Fruit fly (Drosophila melanogaster) whole organism, embryonic: ENCODE results near the gene CG7276.

ENCODE experiments used
- ATbp ChIP-seq: fragments of 200-800 bp; sonication (Bioruptor generic); optimal IDR thresholded peaks from 2 replicates; lab custom pipeline; 2017; ENCODE audit warnings: missing biosample characterization, mild to moderate bottlenecking, missing genetic modification characterization, missing genetic modification reagents
- Bgb ChIP-seq: fragments of 200-800 bp; sonication (Bioruptor generic); IDR thresholded peaks from 2 replicates; pipeline ENCODE4 v1.3.6; 2022; ENCODE audit warnings: missing biosample characterization, missing genetic modification characterization; ENCODE audit not compliant: partially characterized antibody
- CG10209 ChIP-seq: fragments of 200-800 bp; sonication (Bioruptor generic); optimal IDR thresholded peaks from 3 replicates; lab custom pipeline; 2017; ENCODE audit warnings: missing biosample characterization, mild to moderate bottlenecking, missing genetic modification characterization, missing genetic modification reagents
- CG10274 ChIP-seq: fragments of 200-800 bp; sonication (Bioruptor generic); optimal IDR thresholded peaks from 3 replicates; lab custom pipeline; 2017; ENCODE audit warnings: missing biosample characterization, mild to moderate bottlenecking, missing genetic modification characterization
- CG12391 ChIP-seq: fragments of 200-800 bp; sonication (Bioruptor generic); optimal IDR thresholded peaks from 3 replicates; lab custom pipeline; 2018; ENCODE audit warnings: missing biosample characterization, mild to moderate bottlenecking, missing genetic modification characterization, moderate library complexity
- CG13123 ChIP-seq: fragments of 200-800 bp; sonication (Bioruptor generic); optimal IDR thresholded peaks from 2 replicates; lab custom pipeline; 2016; ENCODE audit warnings: missing biosample characterization, missing genetic modification characterization
- CG15011 ChIP-seq: fragments of 200-800 bp; sonication (Bioruptor generic); optimal IDR thresholded peaks from 3 replicates; lab custom pipeline; 2018; ENCODE audit warnings: missing biosample characterization, mild to moderate bottlenecking, missing genetic modification characterization
- CG16813 ChIP-seq: fragments of 200-800 bp; sonication (Bioruptor generic); IDR thresholded peaks from 3 replicates; pipeline ENCODE4 v1.3.6; 2022; ENCODE audit warnings: missing biosample characterization, missing genetic modification characterization; ENCODE audit not compliant: partially characterized antibody
- CG17568 ChIP-seq: fragments of 200-800 bp; sonication (Bioruptor generic); optimal IDR thresholded peaks from 2 replicates; lab custom pipeline; 2018; ENCODE audit warnings: missing biosample characterization, mild to moderate bottlenecking, missing genetic modification characterization, moderate library complexity
- CG17912 ChIP-seq: fragments of 200-800 bp; sonication (Bioruptor generic); optimal IDR thresholded peaks from 2 replicates; lab custom pipeline; 2018; ENCODE audit warnings: missing biosample characterization, mild to moderate bottlenecking, missing genetic modification characterization
- CG32532 ChIP-seq: fragments of 200-800 bp; sonication (Bioruptor generic); IDR thresholded peaks from 2 replicates; pipeline ENCODE4 v1.3.6; 2022; ENCODE audit warnings: missing biosample characterization, missing genetic modification characterization
- CG4404 ChIP-seq: fragments of 200-800 bp; sonication (Bioruptor generic); IDR thresholded peaks from 2 replicates; pipeline ENCODE4 v1.3.6; 2022; ENCODE audit warnings: missing biosample characterization, missing genetic modification characterization
- CG8290 ChIP-seq, 3 experiments: fragments of 200-800 bp; sonication (Bioruptor generic); optimal IDR thresholded peaks; 2 replicates each; lab custom pipeline; 2016 to 2019; ENCODE audit warnings: missing biosample characterization in 3 of 3, missing genetic modification characterization in 3 of 3, mild to moderate bottlenecking in 2 of 3, moderate library complexity in 1 of 3
- CrebB ChIP-seq: fragments of 200-800 bp; sonication (Bioruptor generic); optimal IDR thresholded peaks from 3 replicates; lab custom pipeline; 2018; ENCODE audit warnings: missing biosample characterization, mild to moderate bottlenecking, missing genetic modification characterization
- D19B ChIP-seq: fragments of 200-800 bp; sonication (Bioruptor generic); optimal IDR thresholded peaks from 2 replicates; lab custom pipeline; 2017; ENCODE audit warnings: missing biosample characterization, mild to moderate bottlenecking, missing genetic modification characterization
- Dip3 ChIP-seq: fragments of 200-800 bp; sonication (Bioruptor generic); optimal IDR thresholded peaks from 3 replicates; lab custom pipeline; 2016; ENCODE audit warnings: missing biosample characterization, missing genetic modification characterization
- E2f2 ChIP-seq: fragments of 200-800 bp; sonication (Bioruptor generic); IDR thresholded peaks from 2 replicates; pipeline ENCODE4 v1.3.6; 2022; ENCODE audit warnings: missing biosample characterization, missing genetic modification characterization
- Fer1 ChIP-seq: fragments of 200-800 bp; sonication (Bioruptor generic); optimal IDR thresholded peaks from 2 replicates; lab custom pipeline; 2017; ENCODE audit warnings: missing biosample characterization, mild to moderate bottlenecking, missing genetic modification characterization
- Hr3 ChIP-seq: fragments of 200-800 bp; sonication (Bioruptor generic); optimal IDR thresholded peaks from 3 replicates; lab custom pipeline; 2016; ENCODE audit warnings: missing biosample characterization, missing genetic modification characterization
- Med ChIP-seq: fragments of 200-800 bp; sonication (Bioruptor generic); peaks from one replicate; lab custom pipeline; 2016; ENCODE audit warnings: missing biosample characterization, missing genetic modification characterization, mild to moderate bottlenecking, inconsistent platforms, moderate library complexity
- Neu2 ChIP-seq: fragments of 200-800 bp; sonication (Bioruptor generic); optimal IDR thresholded peaks from 3 replicates; lab custom pipeline; 2016; ENCODE audit warnings: missing biosample characterization, missing genetic modification characterization, borderline replicate concordance
- Ravus ChIP-seq: fragments of 200-800 bp; sonication (Bioruptor generic); IDR thresholded peaks from 2 replicates; pipeline ENCODE4 v1.3.6; 2022; ENCODE audit warnings: missing biosample characterization, missing genetic modification characterization
- Six4 ChIP-seq: fragments of 200-800 bp; sonication (Bioruptor generic); optimal IDR thresholded peaks from 2 replicates; lab custom pipeline; 2016; ENCODE audit warnings: missing biosample characterization, missing genetic modification characterization
- Sox102F ChIP-seq: fragments of 200-800 bp; sonication (Bioruptor generic); optimal IDR thresholded peaks from 2 replicates; lab custom pipeline; 2018; ENCODE audit warnings: missing biosample characterization, mild to moderate bottlenecking, missing genetic modification characterization, moderate library complexity
- Xbp1 ChIP-seq: fragments of 200-800 bp; sonication (Bioruptor generic); optimal IDR thresholded peaks from 3 replicates; lab custom pipeline; 2016; ENCODE audit warnings: missing biosample characterization, mild to moderate bottlenecking, missing genetic modification characterization
- bsh ChIP-seq, 2 experiments: fragments of 200-800 bp; sonication (Bioruptor generic); optimal IDR thresholded peaks; 2 replicates each; lab custom pipeline; 2017 to 2018; ENCODE audit warnings: mild to moderate bottlenecking in 2 of 2, missing biosample characterization in 2 of 2, missing genetic modification characterization in 2 of 2, moderate library complexity in 1 of 2
- btn ChIP-seq: fragments of 200-800 bp; sonication (Bioruptor generic); optimal IDR thresholded peaks from 2 replicates; lab custom pipeline; 2016; ENCODE audit warnings: missing biosample characterization, missing genetic modification characterization
- chm ChIP-seq: fragments of 200-800 bp; sonication (Bioruptor generic); IDR thresholded peaks from 2 replicates; pipeline ENCODE4 v1.3.6; 2022; ENCODE audit warnings: missing biosample characterization, missing genetic modification characterization
- dan ChIP-seq: fragments of 200-800 bp; sonication (Bioruptor generic); IDR thresholded peaks from 2 replicates; pipeline ENCODE4 v1.3.6; 2022; ENCODE audit warnings: missing biosample characterization, missing genetic modification characterization
- danr ChIP-seq: fragments of 200-800 bp; sonication (Bioruptor generic); IDR thresholded peaks from 2 replicates; pipeline ENCODE4 v1.3.6; 2022; ENCODE audit warnings: missing biosample characterization, missing genetic modification characterization
- dysf ChIP-seq: fragments of 200-800 bp; sonication (Bioruptor generic); IDR thresholded peaks from 3 replicates; pipeline ENCODE4 v1.3.6; 2022; ENCODE audit warnings: missing biosample characterization, missing genetic modification characterization
- en ChIP-seq: fragments of 200-800 bp; sonication (Bioruptor generic); optimal IDR thresholded peaks from 2 replicates; lab custom pipeline; 2016; ENCODE audit warnings: missing biosample characterization, missing genetic modification characterization
- ewg ChIP-seq: fragments of 200-800 bp; sonication (Bioruptor generic); optimal IDR thresholded peaks from 3 replicates; lab custom pipeline; 2017; ENCODE audit warnings: mild to moderate bottlenecking, missing biosample characterization, missing genetic modification reagents, missing genetic modification characterization
- exex ChIP-seq: fragments of 200-800 bp; sonication (Bioruptor generic); optimal IDR thresholded peaks from 4 replicates; lab custom pipeline; 2018; ENCODE audit warnings: missing biosample characterization, mild to moderate bottlenecking, missing genetic modification characterization, moderate library complexity
- lbe ChIP-seq: fragments of 200-800 bp; sonication (Bioruptor generic); optimal IDR thresholded peaks from 2 replicates; lab custom pipeline; 2016; ENCODE audit warnings: missing biosample characterization, mild to moderate bottlenecking, missing genetic modification characterization
- lov ChIP-seq, 2 experiments: fragments of 200-800 bp in 1 of 2; fragments of >200 bp in 1 of 2; sonication (Bioruptor generic) in 1 of 2; IDR thresholded peaks in 1 of 2; optimal IDR thresholded peaks in 1 of 2; 2 replicates in 1 of 2; 3 replicates in 1 of 2; pipeline versions ENCODE4 v1.3.6 to Lab custom; 2017 to 2022; ENCODE audit warnings: missing biosample characterization in 1 of 2, missing genetic modification characterization in 1 of 2
- nerfin-1 ChIP-seq: fragments of 200-800 bp; sonication (Bioruptor generic); optimal IDR thresholded peaks from 3 replicates; lab custom pipeline; 2019; ENCODE audit warnings: missing biosample characterization, mild to moderate bottlenecking, missing genetic modification characterization, moderate library complexity
- otp ChIP-seq: fragments of 200-800 bp; sonication (Bioruptor generic); IDR thresholded peaks from 3 replicates; pipeline ENCODE4, ENCODE4 v1.3.6; 2022; ENCODE audit warnings: missing biosample characterization, missing genetic modification characterization
- peb ChIP-seq: fragments of 200-800 bp; sonication (Bioruptor generic); IDR thresholded peaks from 2 replicates; pipeline ENCODE4 v1.3.6; 2022; ENCODE audit warnings: missing biosample characterization, missing genetic modification characterization
- phol ChIP-seq: fragments of 200-800 bp; sonication (Bioruptor generic); optimal IDR thresholded peaks from 3 replicates; lab custom pipeline; 2018; ENCODE audit warnings: missing biosample characterization, mild to moderate bottlenecking, missing genetic modification characterization, moderate library complexity
- ranshi ChIP-seq: fragments of 200-800 bp; sonication (Bioruptor generic); IDR thresholded peaks from 2 replicates; pipeline ENCODE4 v1.3.6; 2022; ENCODE audit warnings: missing biosample characterization, missing genetic modification characterization
- sd ChIP-seq: fragments of 200-800 bp; sonication (Bioruptor generic); optimal IDR thresholded peaks from 3 replicates; lab custom pipeline; 2018; ENCODE audit warnings: missing biosample characterization, mild to moderate bottlenecking, missing genetic modification characterization, moderate library complexity
- shn ChIP-seq: fragments of 200-800 bp; sonication (Bioruptor generic); optimal IDR thresholded peaks from 3 replicates; lab custom pipeline; 2016; ENCODE audit warnings: missing biosample characterization, missing genetic modification characterization
- sim ChIP-seq: fragments of 200-800 bp; sonication (Bioruptor generic); IDR thresholded peaks from 2 replicates; pipeline ENCODE4 v1.3.6; 2022; ENCODE audit warnings: missing biosample characterization, missing genetic modification characterization
- slou ChIP-seq: fragments of 200-800 bp; sonication (Bioruptor generic); optimal IDR thresholded peaks from 3 replicates; lab custom pipeline; 2016; ENCODE audit warnings: missing biosample characterization, missing genetic modification characterization
- tup ChIP-seq: fragments of 200-800 bp; sonication (Bioruptor generic); optimal IDR thresholded peaks from 2 replicates; lab custom pipeline; 2016; ENCODE audit warnings: missing biosample characterization, mild to moderate bottlenecking, missing genetic modification characterization, moderate library complexity
- yki ChIP-seq: fragments of >200 bp; optimal IDR thresholded peaks from 3 replicates; lab custom pipeline; 2018
- zf30C ChIP-seq: fragments of 200-800 bp; sonication (Bioruptor generic); optimal IDR thresholded peaks from 3 replicates; lab custom pipeline; 2018; ENCODE audit warnings: missing biosample characterization, mild to moderate bottlenecking, missing genetic modification characterization
- zfh2 ChIP-seq: fragments of 200-800 bp; sonication (Bioruptor generic); optimal IDR thresholded peaks from 2 replicates; lab custom pipeline; 2016; ENCODE audit warnings: missing biosample characterization, missing genetic modification characterization

Gene CG7276

DNA sequence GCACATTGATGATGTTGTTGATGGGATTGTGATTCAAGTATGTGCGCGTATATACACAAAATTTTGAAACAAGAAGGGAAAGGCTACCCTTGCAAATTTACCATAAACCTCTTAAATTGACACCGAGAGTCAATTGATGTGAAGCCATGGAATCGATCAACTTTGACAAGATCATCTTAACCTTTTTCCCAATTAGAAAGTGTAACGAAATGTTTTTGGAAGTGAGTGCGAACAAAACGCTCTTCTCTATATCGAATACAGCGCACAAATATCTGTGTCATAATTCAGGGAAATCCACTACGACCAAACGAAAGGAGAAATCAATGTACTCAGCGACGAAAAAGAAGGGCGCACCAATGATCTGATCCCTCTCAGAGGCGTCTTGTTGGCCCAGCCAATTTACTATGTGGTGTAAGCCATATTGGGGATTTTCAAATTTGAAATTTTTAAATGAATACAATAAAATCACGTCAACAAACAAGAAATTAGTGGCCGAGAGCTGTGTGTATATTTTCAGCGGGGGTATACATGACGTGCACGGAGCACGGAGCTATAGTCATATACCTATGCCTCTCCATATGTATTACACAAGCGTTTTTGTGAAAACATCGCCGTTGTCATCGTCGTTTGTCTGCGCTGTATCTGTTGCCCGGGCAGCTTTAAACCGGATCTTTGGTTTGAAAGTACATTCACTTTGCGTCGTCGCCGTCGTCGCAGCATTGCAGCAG is 35.6 kb downstream of the CG7276 start (continued):
- TF ChIP-seq CG16813 (GFP tag; lab: Robert Waterston, UW) (no peak), danr (GFP tag; lab: Robert Waterston, UW) (no peak), CG13123 (GFP tag; lab: Kevin White, UChicago) (peak; percentile 14), dan (GFP tag; lab: Robert Waterston, UW) (no peak), CG10274 (GFP tag; lab: Kevin White, UChicago) (peak; percentile 99), CG4404 (no peak), Neu2 (GFP tag; lab: Kevin White, UChicago) (no peak), CG17912 (GFP tag; lab: Kevin White, UChicago) (no peak), Sox102F (peak; percentile 58), en (no peak), dysf (GFP tag; lab: Robert Waterston, UW) (peak; percentile 53), ewg (GFP tag; lab: Kevin White, UChicago) (no peak), CG12391 (tag; lab: Kevin White, UChicago) (peak; percentile 32), peb (GFP tag; lab: Robert Waterston, UW) (no peak), exex (tag; lab: Kevin White, UChicago) (no peak), zf30C (GFP tag; lab: Kevin White, UChicago) (no peak), CG17568 (GFP tag; lab: Kevin White, UChicago) (peak; percentile 11), tup (GFP tag; lab: Kevin White, UChicago) (no peak), sd (tag; lab: Kevin White, UChicago) (no peak), CG32532 (GFP tag; lab: Robert Waterston, UW) (no peak; the same call in 1 of the 2 replicates), Bgb (no peak), otp (GFP tag; lab: Robert Waterston, UW) (no peak), chm (GFP tag; lab: Robert Waterston, UW) (no peak), Xbp1 (peak; percentile 42), sim (GFP tag; lab: Robert Waterston, UW) (no peak), shn (GFP tag; lab: Kevin White, UChicago) (no peak), Six4 (GFP tag; lab: Kevin White, UChicago) (peak; percentile 23), btn (GFP tag; lab: Kevin White, UChicago) (peak; percentile 37), Ravus (GFP tag; lab: Robert Waterston, UW) (no peak), CG8290 (GFP tag; optimal IDR thresholded peaks at IDR 0.05; lab: Kevin White, UChicago) (no peak), CG8290 (tag; optimal IDR thresholded peaks at IDR 0.05; lab: Kevin White, UChicago) (peak in 1 of 2 experiments; percentile 40), ATbp (GFP tag; lab: Kevin White, UChicago) (peak; percentile 36), lov (optimal IDR thresholded peaks at IDR 0.05; lab: Kevin White, UChicago) (no peak), lov (GFP tag; IDR thresholded peaks at IDR 0.05; lab: Robert Waterston, UW) (no peak), CG10209 (GFP tag; lab: Kevin White, UChicago) (peak; percentile 20), phol (tag; lab: Kevin White, UChicago) (peak; percentile 10), Med (GFP tag; lab: Kevin White, UChicago) (peak; percentile 86), Dip3 (peak; percentile 32), zfh2 (GFP tag; lab: Kevin White, UChicago) (peak; percentile 50), CG15011 (GFP tag; lab: Kevin White, UChicago) (no peak), Hr3 (no peak), nerfin-1 (tag; lab: Kevin White, UChicago) (peak; percentile 16), D19B (GFP tag; lab: Kevin White, UChicago) (peak; percentile 11), CrebB (tag; lab: Kevin White, UChicago) (no peak), ranshi (GFP tag; lab: Robert Waterston, UW) (no peak; the same call in 1 of the 2 replicates), slou (no peak), yki (no peak), Fer1 (GFP tag; lab: Kevin White, UChicago) (peak; percentile 23), E2f2 (GFP tag; lab: Robert Waterston, UW) (no peak), lbe (GFP tag; lab: Kevin White, UChicago) (peak; percentile 87), bsh (GFP tag; optimal IDR thresholded peaks at IDR 0.05; lab: Kevin White, UChicago) (peak; percentile 40 to 59)
